Worm (Caenorhabditis elegans) whole organism, early embryonic: Measurements from ENCODE around the gene ZK488.6.

Source experiments
- B0310.2 ChIP-seq: sonication (generic microtip); optimal IDR thresholded peaks from 2 replicates; lab custom pipeline; 2016; ENCODE audit warnings: mild to moderate bottlenecking, missing genetic modification characterization, missing compliant biosample characterization
- F13C5.2 ChIP-seq: sonication (generic microtip); optimal IDR thresholded peaks from 2 replicates; lab custom pipeline; 2017; ENCODE audit warnings: mild to moderate bottlenecking, missing genetic modification characterization, inconsistent platforms, missing compliant biosample characterization
- aly-1 ChIP-seq: sonication (generic microtip); optimal IDR thresholded peaks from 2 replicates; lab custom pipeline; 2016; ENCODE audit warnings: missing genetic modification characterization, missing compliant biosample characterization
- ama-1 ChIP-seq: fragments of 150-350 bp; optimal IDR thresholded peaks from 2 replicates; lab custom pipeline; 2014
- ceh-13 ChIP-seq: fragments of 200-800 bp; sonication (Bioruptor generic); optimal IDR thresholded peaks from 2 replicates; lab custom pipeline; 2018; ENCODE audit warnings: mild to moderate bottlenecking, missing genetic modification characterization, missing compliant biosample characterization
- ceh-36 ChIP-seq: sonication (generic microtip); optimal IDR thresholded peaks from 2 replicates; lab custom pipeline; 2016; ENCODE audit warnings: missing genetic modification characterization, inconsistent platforms, missing compliant biosample characterization
- ets-7 ChIP-seq: sonication (generic microtip); optimal IDR thresholded peaks from 2 replicates; lab custom pipeline; 2016; ENCODE audit warnings: missing genotype, missing genetic modification characterization, missing compliant biosample characterization
- flt-1 ChIP-seq: fragments of 200-800 bp; sonication (Bioruptor generic); IDR thresholded peaks from 2 replicates; pipeline ENCODE4 v1.3.6; 2022; ENCODE audit warnings: missing genetic modification characterization, missing compliant biosample characterization
- hmbx-1 ChIP-seq: sonication (generic microtip); optimal IDR thresholded peaks from 2 replicates; lab custom pipeline; 2016; ENCODE audit warnings: mild to moderate bottlenecking, missing genetic modification characterization, missing compliant biosample characterization
- hmg-4 ChIP-seq: fragments of 200-800 bp; sonication (Bioruptor generic); optimal IDR thresholded peaks from 2 replicates; lab custom pipeline; 2018; ENCODE audit warnings: mild to moderate bottlenecking, missing genetic modification characterization, missing compliant biosample characterization
- hnd-1 ChIP-seq: sonication (generic microtip); optimal IDR thresholded peaks from 2 replicates; lab custom pipeline; 2016; ENCODE audit warnings: missing genetic modification characterization, missing compliant biosample characterization
- pes-1 ChIP-seq: fragments of 200-800 bp; sonication (Bioruptor generic); IDR thresholded peaks from 2 replicates; pipeline ENCODE4 v1.3.6; 2022; ENCODE audit warnings: missing genetic modification reagents, missing genetic modification characterization, missing compliant biosample characterization
- scrt-1 ChIP-seq: fragments of 200-800 bp; sonication (Bioruptor generic); IDR thresholded peaks from 2 replicates; pipeline ENCODE4 v1.3.6; 2022; ENCODE audit warnings: missing genetic modification characterization, missing compliant biosample characterization
- sea-1 ChIP-seq: fragments of 200-800 bp; sonication (Bioruptor generic); conservative IDR thresholded peaks from 2 replicates; pipeline ENCODE4 v1.3.6; 2022; ENCODE audit warnings: missing genetic modification characterization, missing compliant biosample characterization
- tbx-11 ChIP-seq: fragments of 200-800 bp; sonication (Bioruptor generic); IDR thresholded peaks from 2 replicates; pipeline ENCODE4 v1.3.6; 2022; ENCODE audit warnings: missing genetic modification characterization, missing compliant biosample characterization
- tbx-37 ChIP-seq: fragments of 200-800 bp; sonication (Bioruptor generic); conservative IDR thresholded peaks from 2 replicates; pipeline ENCODE4 v1.3.6; 2022; ENCODE audit warnings: missing genetic modification reagents, missing genetic modification characterization, missing compliant biosample characterization
- tra-4 ChIP-seq: sonication (generic microtip); optimal IDR thresholded peaks from 2 replicates; lab custom pipeline; 2017; ENCODE audit warnings: missing genetic modification characterization, missing compliant biosample characterization

ZK488.6 gene

DNA sequence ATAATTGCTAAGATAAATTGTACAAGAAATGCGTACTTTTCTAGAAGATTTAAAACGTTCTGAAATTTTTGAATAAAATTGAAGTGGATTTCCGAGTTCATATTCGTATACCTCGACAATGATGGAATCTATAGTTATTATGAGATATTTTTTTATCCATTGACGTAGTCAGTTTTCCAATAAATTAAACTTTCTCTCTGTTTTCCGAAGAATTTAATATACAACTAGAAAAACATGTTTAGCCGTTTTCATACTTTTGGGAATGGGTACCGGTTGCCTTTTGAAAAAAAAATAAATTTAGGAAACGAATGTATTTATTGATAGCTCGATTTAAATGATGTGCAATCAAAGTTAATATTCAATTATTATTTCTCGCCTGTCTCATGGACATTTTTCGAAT lies 18.6 kb downstream of the ZK488.6 start, which contains the start of gene srw-109:
Gene srw-109, minus strand, starts transcription at position 101 of the 400 bp plus-strand sequence.
- no peak for TF ChIP-seq ets-7 (tag; lab: Kevin White, UChicago)
- no peak for TF ChIP-seq tbx-37 (GFP tag; lab: Robert Waterston, UW)
- TF ChIP-seq ama-1 (lab: Kevin White, UChicago) = no peak
- no peak for TF ChIP-seq pes-1
- no peak for TF ChIP-seq tbx-11 (GFP tag; lab: Robert Waterston, UW)
- TF ChIP-seq hmbx-1 = no peak
- TF ChIP-seq scrt-1 = no peak
- no peak for TF ChIP-seq hnd-1 (tag; lab: Kevin White, UChicago)
- TF ChIP-seq sea-1 (GFP tag; lab: Robert Waterston, UW) = no peak
- no peak for TF ChIP-seq ceh-36 (tag; lab: Kevin White, UChicago)
- no peak for TF ChIP-seq tra-4
- TF ChIP-seq aly-1 (tag; lab: Kevin White, UChicago) = no peak
- TF ChIP-seq hmg-4 (GFP tag; lab: Kevin White, UChicago) = no peak
- no peak for TF ChIP-seq B0310.2

DNA sequence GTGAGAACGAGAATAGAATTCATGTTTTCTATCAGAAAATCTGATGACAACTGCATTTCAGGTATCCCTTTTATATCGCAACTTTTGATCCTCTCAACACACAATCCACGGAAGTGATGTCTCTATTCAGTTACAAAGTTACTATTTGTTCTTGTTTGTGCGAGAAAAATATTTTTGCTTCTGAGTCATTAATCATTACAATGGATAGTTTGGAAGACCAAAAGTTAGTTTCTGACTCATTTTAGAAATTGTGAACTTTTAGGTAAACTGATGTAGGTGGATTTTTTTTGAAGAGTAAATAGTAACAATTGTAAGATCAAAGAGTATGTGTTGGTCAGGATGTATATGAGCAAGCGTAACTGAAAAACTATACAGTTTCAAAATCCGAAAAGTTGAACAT lies 19.4 kb downstream of the ZK488.6 start, which contains the start of gene srlf-36:
Gene srlf-36, minus strand, starts transcription at position 101 of the 400 bp plus-strand sequence.
- TF ChIP-seq ets-7 (tag; lab: Kevin White, UChicago) = no peak
- TF ChIP-seq B0310.2 = no peak

- TF ChIP-seq F13C5.2 (tag; lab: Kevin White, UChicago) = no peak
Measured at ce11 chrV:610217-610616, 19.9 kb downstream of the ZK488.6 start, which contains the start of gene nhr-90. Gene nhr-90 (plus strand): TSS chrV:610512.

DNA sequence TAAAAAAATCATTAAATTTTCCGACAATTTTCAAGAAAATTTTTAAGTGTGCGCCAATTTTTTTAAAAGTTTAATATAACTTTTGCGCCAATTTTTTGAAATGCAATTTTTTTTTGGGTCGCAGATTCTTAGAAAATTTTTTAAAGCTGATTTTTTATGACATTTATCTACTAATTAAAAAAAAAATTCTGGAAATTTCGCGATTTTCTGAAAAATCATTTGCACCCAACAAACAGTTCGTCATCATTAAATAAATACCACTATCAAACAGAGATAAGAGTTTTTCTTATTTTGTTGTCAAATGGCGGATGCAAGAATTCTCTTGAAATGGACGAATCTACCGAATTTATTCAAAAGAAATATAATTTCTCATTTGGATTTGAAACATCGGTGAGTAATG lies 25.0 kb downstream of the ZK488.6 start, which contains the start of gene F48G7.13:
Gene F48G7.13, plus strand, starts transcription at position 301 of the 400 bp plus-strand sequence.
- TF ChIP-seq ceh-36 (tag; lab: Kevin White, UChicago) (no peak), hmbx-1 (no peak), ama-1 (lab: Kevin White, UChicago) (no peak), ets-7 (tag; lab: Kevin White, UChicago) (no peak), hmg-4 (GFP tag; lab: Kevin White, UChicago) (no peak), aly-1 (tag; lab: Kevin White, UChicago) (no peak), pes-1 (no peak), flt-1 (GFP tag; lab: Robert Waterston, UW) (no peak), tra-4 (no peak), tbx-37 (GFP tag; lab: Robert Waterston, UW) (no peak), sea-1 (GFP tag; lab: Robert Waterston, UW) (no peak), F13C5.2 (tag; lab: Kevin White, UChicago) (no peak), tbx-11 (GFP tag; lab: Robert Waterston, UW) (no peak), B0310.2 (no peak), scrt-1 (no peak), ceh-13 (GFP tag; lab: Kevin White, UChicago) (no peak), hnd-1 (tag; lab: Kevin White, UChicago) (no peak)

ce11 chrV:617917-618316 lies 27.6 kb downstream of the ZK488.6 start:
- TF ChIP-seq tra-4 (no peak), ceh-13 (GFP tag; lab: Kevin White, UChicago) (no peak), hmbx-1 (no peak), pes-1 (no peak), B0310.2 (no peak), ceh-36 (tag; lab: Kevin White, UChicago) (no peak), hnd-1 (tag; lab: Kevin White, UChicago) (no peak)

DNA sequence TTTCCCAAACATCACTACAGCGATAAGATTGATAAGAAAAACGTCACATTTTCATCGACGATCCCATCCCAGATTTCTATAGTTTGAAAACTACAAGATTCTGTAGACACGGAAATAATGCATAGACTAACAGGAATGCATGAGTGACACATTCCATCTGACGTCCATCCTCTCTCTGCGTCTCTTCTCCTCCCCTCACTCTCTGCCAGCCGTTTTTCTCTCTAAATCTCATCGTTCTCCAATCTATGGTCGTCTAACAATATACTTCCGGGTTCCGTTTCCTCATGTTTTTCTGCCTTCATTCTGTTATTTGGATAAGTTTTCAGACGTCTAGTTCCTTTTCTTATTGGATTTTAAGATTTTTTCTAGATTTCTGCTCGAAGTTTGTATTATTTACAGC lies 28.8 kb downstream of the ZK488.6 start, which contains the start of gene F48G7.4:
Gene F48G7.4, plus strand, starts transcription at position 400 of the 400 bp plus-strand sequence.
- TF ChIP-seq tbx-37 (GFP tag; lab: Robert Waterston, UW) = no peak
- TF ChIP-seq F13C5.2 (tag; lab: Kevin White, UChicago) = no peak
- TF ChIP-seq scrt-1 = no peak
- TF ChIP-seq tra-4 = no peak
- TF ChIP-seq hmg-4 (GFP tag; lab: Kevin White, UChicago) = no peak
- TF ChIP-seq ets-7 (tag; lab: Kevin White, UChicago) = no peak
- no peak for TF ChIP-seq pes-1
- TF ChIP-seq hnd-1 (tag; lab: Kevin White, UChicago) = no peak
- no peak for TF ChIP-seq flt-1 (GFP tag; lab: Robert Waterston, UW)
- TF ChIP-seq ama-1 (lab: Kevin White, UChicago) = no peak
- no peak for TF ChIP-seq ceh-36 (tag; lab: Kevin White, UChicago)
- no peak for TF ChIP-seq tbx-11 (GFP tag; lab: Robert Waterston, UW)
- no peak for TF ChIP-seq hmbx-1
- no peak for TF ChIP-seq ceh-13 (GFP tag; lab: Kevin White, UChicago)
- TF ChIP-seq aly-1 (tag; lab: Kevin White, UChicago) = no peak
- no peak for TF ChIP-seq sea-1 (GFP tag; lab: Robert Waterston, UW)

DNA sequence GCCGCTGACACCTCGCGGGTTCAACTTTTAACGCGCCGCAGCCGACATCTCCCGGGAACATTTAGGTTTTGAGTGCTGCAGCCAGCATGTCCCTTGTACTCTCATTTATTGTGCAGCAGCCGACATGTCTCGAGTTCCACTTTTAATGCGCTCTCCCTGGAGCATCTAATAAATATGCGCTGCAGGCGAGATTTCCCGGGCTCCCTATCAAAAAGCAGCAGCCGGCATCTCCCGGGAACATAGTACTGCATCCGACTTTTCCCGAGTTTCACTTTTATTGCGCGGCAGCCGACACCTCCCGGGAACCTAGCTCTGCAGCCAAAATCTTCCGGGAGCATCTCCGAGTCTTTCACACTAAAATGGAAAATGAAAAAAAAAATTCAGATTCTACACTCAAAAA lies 30.7 kb downstream of the ZK488.6 start:
- TF ChIP-seq pes-1 (no peak), ceh-36 (tag; lab: Kevin White, UChicago) (no peak), tra-4 (no peak), hmg-4 (GFP tag; lab: Kevin White, UChicago) (no peak), ama-1 (lab: Kevin White, UChicago) (no peak), scrt-1 (no peak), tbx-37 (GFP tag; lab: Robert Waterston, UW) (no peak), F13C5.2 (tag; lab: Kevin White, UChicago) (no peak), tbx-11 (GFP tag; lab: Robert Waterston, UW) (no peak), ceh-13 (GFP tag; lab: Kevin White, UChicago) (no peak), sea-1 (GFP tag; lab: Robert Waterston, UW) (no peak)

DNA sequence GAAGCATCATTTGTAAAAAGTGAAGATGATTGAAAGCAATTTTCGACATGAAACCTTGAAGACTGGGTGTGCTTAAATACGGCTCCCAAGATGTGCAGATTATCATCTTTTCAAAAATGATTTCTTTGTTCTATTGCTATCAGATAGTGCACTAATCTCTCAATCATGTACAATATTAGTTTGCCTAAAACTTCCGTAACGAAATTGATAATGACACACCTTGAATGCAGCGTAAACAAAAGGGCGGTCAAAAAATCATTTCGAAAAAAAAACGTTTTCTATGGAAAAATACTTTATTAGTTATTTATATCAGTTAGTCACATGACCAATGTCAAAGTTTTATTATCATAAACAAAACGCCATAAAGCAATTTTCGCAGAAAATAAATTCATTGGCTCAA lies 32.6 kb downstream of the ZK488.6 start, which contains the start of gene F48G7.5:
Gene F48G7.5, minus strand, starts transcription at position 34 of the 400 bp plus-strand sequence.
- TF ChIP-seq pes-1 = no peak
- TF ChIP-seq ceh-36 (tag; lab: Kevin White, UChicago) = no peak
